Worm (Caenorhabditis elegans): Measurements from ENCODE around the gene ZC376.8.

The ZC376.8 gene

ce11 chrV:14153615-14154014 is 26.4 kb upstream of the ZC376.8 start:
- TF ChIP-seq egrh-3 (GFP tag; IDR thresholded peaks at IDR 0.05) = no peak
- no peak for TF ChIP-seq egl-18 (GFP tag; IDR thresholded peaks at IDR 0.05)
- TF ChIP-seq mel-28 (tag; optimal IDR thresholded peaks at IDR 0.05; ENCODE audit: borderline replicate concordance) = no peak
- no peak for TF ChIP-seq Y67H2A.10 (GFP tag; conservative IDR thresholded peaks at IDR 0.05)
- TF ChIP-seq repo-1 (tag; optimal IDR thresholded peaks at IDR 0.05) = no peak
- no peak for TF ChIP-seq lsl-1 (GFP tag; optimal IDR thresholded peaks at IDR 0.05)
- no peak for TF ChIP-seq sdz-38 (tag; optimal IDR thresholded peaks at IDR 0.05)
- TF ChIP-seq nhr-179 (tag; optimal IDR thresholded peaks at IDR 0.05) = no peak
- TF ChIP-seq F49E8.2 (tag; optimal IDR thresholded peaks at IDR 0.05; ENCODE audit: insufficient read depth) = no peak
- no peak for TF ChIP-seq bed-1 (GFP tag; IDR thresholded peaks at IDR 0.05)
- TF ChIP-seq attf-6 (GFP tag; IDR thresholded peaks at IDR 0.05) = no peak
- no peak for TF ChIP-seq xnd-1 (tag; optimal IDR thresholded peaks at IDR 0.05)
- TF ChIP-seq tbp1 (GFP tag; optimal IDR thresholded peaks at IDR 0.05) = no peak
- TF ChIP-seq ceh-27 (GFP tag; optimal IDR thresholded peaks at IDR 0.05) = no peak

ce11 chrV:14155150-14155549 is 24.9 kb upstream of the ZC376.8 start:
- TF ChIP-seq hsf-1 (GFP tag; IDR thresholded peaks at IDR 0.05) = peak; percentile 94

ce11 chrV:14156468-14156867 is 23.6 kb upstream of the ZC376.8 start, which contains the start of gene AH10.2:
AH10.2 (plus strand) TSS chrV:14156768.
- TF ChIP-seq repo-1 (tag; optimal IDR thresholded peaks at IDR 0.05) (no peak), cebp-1 (GFP tag; IDR thresholded peaks at IDR 0.05) (no peak), cebp-1 (tag; optimal IDR thresholded peaks at IDR 0.05) (no peak), efl-1 (GFP tag; optimal IDR thresholded peaks at IDR 0.05) (no peak), attf-5 (GFP tag; optimal IDR thresholded peaks at IDR 0.05) (no peak), bed-2 (GFP tag; IDR thresholded peaks at IDR 0.05) (no peak), F39B2.1 (GFP tag; IDR thresholded peaks at IDR 0.05) (no peak), C06A6.2 (GFP tag; conservative IDR thresholded peaks at IDR 0.05) (no peak), B0019.2 (GFP tag; conservative IDR thresholded peaks at IDR 0.05) (no peak), lin-35 (GFP tag; optimal IDR thresholded peaks at IDR 0.05) (no peak), ztf-28 (GFP tag; IDR thresholded peaks at IDR 0.05) (no peak), hlh-12 (tag; optimal IDR thresholded peaks at IDR 0.05) (no peak), Y67H2A.10 (GFP tag; conservative IDR thresholded peaks at IDR 0.05) (no peak)

ce11 chrV:14160698-14161097 is 19.3 kb upstream of the ZC376.8 start, which contains the start of gene cest-1.2:
cest-1.2 (minus strand) TSS chrV:14160862.
- TF ChIP-seq ceh-100 (GFP tag; IDR thresholded peaks at IDR 0.05) (no peak), nhr-80 (tag; optimal IDR thresholded peaks at IDR 0.05) (peak; percentile 38), athp-1 (tag; optimal IDR thresholded peaks at IDR 0.05) (no peak)

- TF ChIP-seq mes-4 (tag; optimal IDR thresholded peaks at IDR 0.05) (no peak), pha-4 (tag; optimal IDR thresholded peaks at IDR 0.05) (no peak)
Observed at ce11 chrV:14162959-14163548, 17.0 kb upstream of the ZC376.8 start, which contains the start of gene srd-26. srd-26 (minus strand) TSS chrV:14163009.

ce11 chrV:14165745-14166144 is 14.3 kb upstream of the ZC376.8 start:
- TF ChIP-seq ztf-22 (GFP tag; optimal IDR thresholded peaks at IDR 0.05) (no peak), nhr-80 (tag; optimal IDR thresholded peaks at IDR 0.05) (peak; percentile 11)

All from whole organism, young adult.